Worm (Caenorhabditis elegans) whole organism, L2 larva: ENCODE measurements around the gene eif-3.L.

Experiments
- Y55F3AM.14 ChIP-seq: fragments of 200-800 bp; sonication (Bioruptor generic); optimal IDR thresholded peaks from 2 replicates; lab custom pipeline; 2018; ENCODE audit warnings: mild to moderate bottlenecking, missing genetic modification characterization, missing compliant biosample characterization
- elt-3 ChIP-seq: sonication (generic microtip); optimal IDR thresholded peaks from 2 replicates; lab custom pipeline; 2017; ENCODE audit warnings: missing biosample characterization, missing genetic modification characterization
- nhr-6 ChIP-seq: fragments of 150-350 bp; optimal IDR thresholded peaks from 2 replicates; lab custom pipeline; 2014; ENCODE audit warnings: missing biosample characterization, missing genetic modification characterization

DNA sequence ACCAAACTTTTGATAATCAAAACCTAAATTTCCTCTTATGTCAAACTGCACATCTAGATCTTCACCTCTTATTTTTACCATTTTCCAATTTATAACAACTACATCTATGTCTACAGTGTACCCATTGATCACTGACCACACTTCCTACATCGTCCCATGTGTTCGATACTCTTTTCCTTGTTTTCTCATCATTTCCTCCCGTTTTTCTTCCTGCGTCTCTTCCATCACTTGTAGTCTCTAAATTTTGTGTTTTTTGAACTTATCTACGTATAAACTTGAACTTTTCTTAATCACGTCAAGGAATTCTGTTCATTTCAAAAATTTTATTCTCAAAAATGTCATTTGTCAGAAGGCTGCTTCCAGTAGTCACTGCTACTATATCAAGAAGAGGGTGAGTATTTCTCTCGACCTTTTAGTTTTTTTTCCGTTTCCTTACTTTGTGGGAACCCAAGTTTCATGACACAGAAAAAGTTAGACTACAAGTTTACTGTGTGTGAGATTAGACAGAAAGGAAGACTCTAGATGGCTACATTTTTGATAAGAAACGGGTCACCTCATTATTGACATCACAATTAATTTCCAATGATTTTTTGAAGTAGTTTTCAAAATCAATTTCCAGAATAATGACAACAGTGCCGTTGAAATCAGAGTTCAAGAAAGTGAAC, 50.1 kb downstream of the eif-3.L start:
- TF ChIP-seq Y55F3AM.14 (GFP tag; lab: Kevin White, UChicago) = no peak
- TF ChIP-seq elt-3 = no peak
- TF ChIP-seq nhr-6 (tag; lab: Kevin White, UChicago) = no peak
